Worm (Caenorhabditis elegans): Measurements from ENCODE around the gene K11D9.3.

Gene K11D9.3

ce11 chrIII:10824206-10824605, 22.2 kb upstream of the K11D9.3 start:
- no peak for TF ChIP-seq ets-4 (GFP tag; optimal IDR thresholded peaks at IDR 0.05)
- no peak for TF ChIP-seq F57C9.4 (tag; optimal IDR thresholded peaks at IDR 0.05)
- no peak for TF ChIP-seq tbx-9 (tag; optimal IDR thresholded peaks at IDR 0.05; ENCODE audit: borderline replicate concordance)
- no peak for TF ChIP-seq mxl-1 (tag; optimal IDR thresholded peaks at IDR 0.05)
- TF ChIP-seq sea-2 (GFP tag; IDR thresholded peaks at IDR 0.05) = no peak
- TF ChIP-seq attf-3 (GFP tag; conservative IDR thresholded peaks at IDR 0.05) = no peak
- TF ChIP-seq fkh-3 (tag; optimal IDR thresholded peaks at IDR 0.05) = no peak
- TF ChIP-seq nhr-90 (tag; optimal IDR thresholded peaks at IDR 0.05) = no peak
- TF ChIP-seq ztf-3 (GFP tag; optimal IDR thresholded peaks at IDR 0.05) = no peak

ce11 chrIII:10822494-10823113, 20.6 kb upstream of the K11D9.3 start:
- TF ChIP-seq lin-40 (tag; optimal IDR thresholded peaks at IDR 0.05) = peak; percentile 39
- no peak for TF ChIP-seq nhr-120 (GFP tag; IDR thresholded peaks at IDR 0.05)
- peak; percentile 79 for TF ChIP-seq nhr-80 (tag; optimal IDR thresholded peaks at IDR 0.05)
- TF ChIP-seq pha-4 (tag; optimal IDR thresholded peaks at IDR 0.05) = peak; percentile 0
- no peak for TF ChIP-seq aptf-3 (GFP tag; IDR thresholded peaks at IDR 0.05)
- TF ChIP-seq Y53G8AR.9 (GFP tag; conservative IDR thresholded peaks at IDR 0.05) = no peak
- TF ChIP-seq ztf-28 (GFP tag; IDR thresholded peaks at IDR 0.05) = no peak
- peak; percentile 6 for TF ChIP-seq lin-54 (GFP tag; optimal IDR thresholded peaks at IDR 0.05)
- no peak for TF ChIP-seq hmg-1.2 (GFP tag; IDR thresholded peaks at IDR 0.05)
- peak; percentile 1 for TF ChIP-seq atf-7 (tag; optimal IDR thresholded peaks at IDR 0.05)
- no peak for TF ChIP-seq F52B5.7 (tag; optimal IDR thresholded peaks at IDR 0.05)
- no peak for TF ChIP-seq ceh-58 (GFP tag; IDR thresholded peaks at IDR 0.05)
- TF ChIP-seq let-607 (tag; optimal IDR thresholded peaks at IDR 0.05) = peak in 1 of 2 experiments; percentile 44

ce11 chrIII:10820592-10821242, 18.7 kb upstream of the K11D9.3 start:
- TF ChIP-seq nfyb-1 (GFP tag; IDR thresholded peaks at IDR 0.05) = 0 out of 2 replicates have a peak, but pooled peaks have one; percentile 23
- TF ChIP-seq Y53G8AR.9 (GFP tag; conservative IDR thresholded peaks at IDR 0.05) = 0 out of 2 replicates have a peak, but pooled peaks have one; percentile 48
- TF ChIP-seq nhr-80 (tag; optimal IDR thresholded peaks at IDR 0.05) = peak; percentile 4
- TF ChIP-seq F10E7.11 (tag; optimal IDR thresholded peaks at IDR 0.05) = no peak
- TF ChIP-seq madf-6 (GFP tag; IDR thresholded peaks at IDR 0.05) = peak; percentile 78
- TF ChIP-seq xnd-1 (tag; optimal IDR thresholded peaks at IDR 0.05) = peak; percentile 77
- TF ChIP-seq dox-1 (GFP tag; IDR thresholded peaks at IDR 0.05) = peak; percentile 37; the same call in 1 of the 2 replicates
- peak; percentile 88 for TF ChIP-seq F33H1.4 (GFP tag; IDR thresholded peaks at IDR 0.05)
- peak; percentile 42; the same call in 1 of the 2 replicates for TF ChIP-seq D2030.7 (GFP tag; IDR thresholded peaks at IDR 0.05)
- peak; percentile 16 for TF ChIP-seq F23B12.7 (tag; optimal IDR thresholded peaks at IDR 0.05; ENCODE audit: insufficient read depth)
- no peak for TF ChIP-seq tlf-1 (GFP tag; optimal IDR thresholded peaks at IDR 0.05)
- TF ChIP-seq madf-8 (GFP tag; conservative IDR thresholded peaks at IDR 0.05) = peak; percentile 56
- TF ChIP-seq lsl-1 (GFP tag; optimal IDR thresholded peaks at IDR 0.05) = peak; percentile 96
- peak in 1 of 2 experiments; percentile 61 for TF ChIP-seq let-607 (tag; optimal IDR thresholded peaks at IDR 0.05)
- TF ChIP-seq ceh-91 (GFP tag; IDR thresholded peaks at IDR 0.05) = no peak; the same call in 1 of the 2 replicates
- TF ChIP-seq him-1 (tag; optimal IDR thresholded peaks at IDR 0.05) = peak; percentile 6
- TF ChIP-seq cebp-1 (GFP tag; IDR thresholded peaks at IDR 0.05) = no peak
- TF ChIP-seq cebp-1 (tag; optimal IDR thresholded peaks at IDR 0.05) = peak; percentile 31
- TF ChIP-seq tbp1 (GFP tag; optimal IDR thresholded peaks at IDR 0.05) = no peak
